Worm (Caenorhabditis elegans) whole organism, young adult: ENCODE data around the gene npp-18.

Experiments used
- B0261.1 ChIP-seq: sonication (generic microtip); optimal IDR thresholded peaks from 2 replicates; lab custom pipeline; 2016; ENCODE audit warnings: mild to moderate bottlenecking, missing genetic modification characterization, moderate library complexity, missing compliant biosample characterization
- cebp-2 ChIP-seq: fragments of 200-800 bp; sonication (Bioruptor generic); IDR thresholded peaks from 2 replicates; pipeline ENCODE4 v1.3.6; 2022; ENCODE audit warnings: missing genetic modification characterization, missing compliant biosample characterization
- egl-18 ChIP-seq: fragments of 200-800 bp; sonication (Bioruptor generic); IDR thresholded peaks from 2 replicates; pipeline ENCODE4 v1.3.6; 2022; ENCODE audit warnings: missing genetic modification reagents, missing genetic modification characterization, missing compliant biosample characterization
- lir-1 ChIP-seq: fragments of 200-800 bp; sonication (Bioruptor generic); conservative IDR thresholded peaks from 2 replicates; pipeline ENCODE4 v1.3.6; 2022; ENCODE audit warnings: missing genetic modification reagents, missing genetic modification characterization, missing compliant biosample characterization
- mes-4 ChIP-seq: sonication (generic microtip); optimal IDR thresholded peaks from 2 replicates; lab custom pipeline; 2016; ENCODE audit warnings: missing genotype, missing genetic modification characterization, missing compliant biosample characterization
- nfya-1 ChIP-seq: sonication (generic microtip); optimal IDR thresholded peaks from 2 replicates; lab custom pipeline; 2017; ENCODE audit warnings: antibody characterized with exemption, missing compliant biosample characterization, missing genetic modification characterization, borderline replicate concordance; ENCODE audit not compliant: insufficient read depth
- sdz-38 ChIP-seq: sonication (generic microtip); optimal IDR thresholded peaks from 2 replicates; lab custom pipeline; 2016; ENCODE audit warnings: missing genotype, missing genetic modification characterization, missing compliant biosample characterization
- snpc-4 ChIP-seq, 5 experiments: fragments of 150-350 bp in 1 of 5; sonication (generic microtip) in 4 of 5; optimal IDR thresholded peaks; 2 replicates each; lab custom pipeline; 2014 to 2018; ENCODE audit warnings: missing genetic modification characterization in 5 of 5, missing biosample characterization in 3 of 5, antibody characterized with exemption in 2 of 5, mild to moderate bottlenecking in 2 of 5, missing compliant biosample characterization in 2 of 5, missing genotype in 2 of 5, moderate library complexity in 2 of 5, missing genetic modification reagents in 1 of 5
- unc-130 ChIP-seq: sonication (generic microtip); optimal IDR thresholded peaks from 2 replicates; lab custom pipeline; 2016; ENCODE audit warnings: missing genetic modification reagents, missing genetic modification characterization, missing compliant biosample characterization
- unc-62 ChIP-seq: fragments of 150-350 bp; optimal IDR thresholded peaks from 2 replicates; lab custom pipeline; 2014; ENCODE audit warnings: missing biosample characterization, missing genetic modification reagents, missing genetic modification characterization
- xnd-1 ChIP-seq: sonication (generic microtip); optimal IDR thresholded peaks from 2 replicates; lab custom pipeline; 2016; ENCODE audit warnings: missing genotype, missing genetic modification reagents, missing genetic modification characterization, missing compliant biosample characterization

- no peak for TF ChIP-seq B0261.1
- TF ChIP-seq nfya-1, result no peak
- no peak for TF ChIP-seq mes-4
- TF ChIP-seq sdz-38 (tag; lab: Kevin White, UChicago), result no peak
- TF ChIP-seq lir-1, result no peak
- TF ChIP-seq unc-62, result no peak
- no peak for TF ChIP-seq snpc-4 (GFP tag; optimal IDR thresholded peaks at IDR 0.05; lab: Kevin White, UChicago)
- no peak for TF ChIP-seq snpc-4 (tag; optimal IDR thresholded peaks at IDR 0.05; lab: Kevin White, UChicago)
- TF ChIP-seq egl-18 (GFP tag; lab: Robert Waterston, UW), result no peak
- no peak for TF ChIP-seq cebp-2
- no peak for TF ChIP-seq xnd-1 (tag; lab: Kevin White, UChicago)
- TF ChIP-seq unc-130 (GFP tag; lab: Kevin White, UChicago), result no peak
Measured at ce11 chrIII:13262987-13263386, 33.7 kb upstream of the npp-18 start, which contains the start of gene F56A8.4.
